Worm (Caenorhabditis elegans): Measurements from ENCODE around the gene ham-2.

Gene ham-2

ce11 chrX:4528905-4529304 lies 25.6 kb upstream of the ham-2 start (continued):
- TF ChIP-seq sem-4 (tag; optimal IDR thresholded peaks at IDR 0.05) (no peak), nhr-129 (tag; optimal IDR thresholded peaks at IDR 0.05) (peak; percentile 73), nhr-11 (tag; optimal IDR thresholded peaks at IDR 0.05) (no peak), unc-39 (tag; optimal IDR thresholded peaks at IDR 0.05) (no peak), nhr-77 (tag; optimal IDR thresholded peaks at IDR 0.05) (no peak), ztf-11 (tag; optimal IDR thresholded peaks at IDR 0.05) (no peak), nhr-10 (tag; optimal IDR thresholded peaks at IDR 0.05) (no peak)

DNA sequence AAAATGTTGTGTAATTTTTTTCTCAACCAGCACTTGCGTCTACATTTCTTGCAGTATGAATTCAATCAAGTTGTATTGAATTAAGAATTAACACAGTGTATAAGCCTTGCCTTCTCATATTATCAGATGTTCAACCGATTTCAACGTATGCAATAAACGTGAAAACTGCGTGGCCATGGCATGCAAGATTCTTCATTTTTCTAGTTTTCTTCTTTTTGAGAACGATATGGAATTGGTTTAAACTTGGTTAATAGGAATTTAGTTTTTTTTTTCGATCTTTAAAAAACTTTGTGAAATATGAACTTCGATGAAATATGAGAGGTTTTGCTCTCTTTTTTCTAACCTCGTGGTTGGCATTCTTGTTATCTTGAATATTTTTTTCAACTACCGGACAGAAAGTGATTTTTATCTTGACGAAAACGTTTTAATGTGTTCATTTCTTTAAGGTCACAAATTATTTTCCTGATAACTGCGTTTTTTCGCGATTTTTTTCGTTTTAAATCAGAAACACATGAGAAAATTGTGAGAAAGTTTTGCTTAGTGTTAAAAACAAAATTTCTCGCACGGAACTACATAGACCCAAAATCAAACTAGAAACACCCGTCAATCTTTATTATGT lies 23.9 kb upstream of the ham-2 start:
- TF ChIP-seq fos-1 (tag; optimal IDR thresholded peaks at IDR 0.05) (peak; percentile 26), elt-1 (tag; optimal IDR thresholded peaks at IDR 0.05) (no peak), lsy-2 (tag; optimal IDR thresholded peaks at IDR 0.05) (peak in 1 of 2 experiments; percentile 11), sma-9 (GFP tag; optimal IDR thresholded peaks at IDR 0.05) (peak; percentile 31), sma-9 (tag; optimal IDR thresholded peaks at IDR 0.05) (no peak), nhr-10 (tag; optimal IDR thresholded peaks at IDR 0.05) (no peak), C34F6.9 (tag; optimal IDR thresholded peaks at IDR 0.05) (no peak), nhr-77 (tag; optimal IDR thresholded peaks at IDR 0.05) (no peak), mab-5 (tag; optimal IDR thresholded peaks at IDR 0.05) (no peak), F13H6.1 (tag; optimal IDR thresholded peaks at IDR 0.05) (no peak), skn-1 (tag; optimal IDR thresholded peaks at IDR 0.05) (no peak), unc-39 (tag; optimal IDR thresholded peaks at IDR 0.05) (no peak), crh-2 (tag; optimal IDR thresholded peaks at IDR 0.05) (peak; percentile 31), ceh-16 (tag; optimal IDR thresholded peaks at IDR 0.05) (no peak), ama-1 (optimal IDR thresholded peaks at IDR 0.05) (no peak)

- TF ChIP-seq sma-9 (GFP tag; optimal IDR thresholded peaks at IDR 0.05) = peak; percentile 95
- TF ChIP-seq sma-9 (tag; optimal IDR thresholded peaks at IDR 0.05) = no peak
- TF ChIP-seq ztf-1 (GFP tag; conservative IDR thresholded peaks at IDR 0.05) = no peak
- no peak for TF ChIP-seq peb-1 (tag; optimal IDR thresholded peaks at IDR 0.05)
- TF ChIP-seq crh-2 (tag; optimal IDR thresholded peaks at IDR 0.05) = peak; percentile 57
- peak; percentile 39 for TF ChIP-seq nhr-6 (tag; optimal IDR thresholded peaks at IDR 0.05)
- TF ChIP-seq F13H6.1 (tag; optimal IDR thresholded peaks at IDR 0.05) = peak; percentile 82
- peak; percentile 87 for TF ChIP-seq nhr-25 (tag; optimal IDR thresholded peaks at IDR 0.05)
- peak; percentile 60 for TF ChIP-seq blmp-1 (tag; optimal IDR thresholded peaks at IDR 0.05; ENCODE audit: insufficient read depth)
- no peak for TF ChIP-seq mab-5 (tag; optimal IDR thresholded peaks at IDR 0.05)
- peak; percentile 3 for TF ChIP-seq ama-1 (optimal IDR thresholded peaks at IDR 0.05)
- TF ChIP-seq ztf-4 (tag; optimal IDR thresholded peaks at IDR 0.05) = peak; percentile 23
- no peak for TF ChIP-seq skn-1 (tag; optimal IDR thresholded peaks at IDR 0.05)
- TF ChIP-seq Y55F3AM.14 (GFP tag; optimal IDR thresholded peaks at IDR 0.05) = peak; percentile 34
- TF ChIP-seq mbf-1 (tag; optimal IDR thresholded peaks at IDR 0.05) = no peak
- TF ChIP-seq sma-3 (GFP tag; optimal IDR thresholded peaks at IDR 0.05) = peak; percentile 71
- TF ChIP-seq fos-1 (tag; optimal IDR thresholded peaks at IDR 0.05) = peak; percentile 66
- peak; percentile 88 for TF ChIP-seq nhr-21 (tag; optimal IDR thresholded peaks at IDR 0.05)
- peak; percentile 50 to 57 for TF ChIP-seq mdl-1 (tag; optimal IDR thresholded peaks at IDR 0.05)
- TF ChIP-seq nhr-129 (tag; optimal IDR thresholded peaks at IDR 0.05) = peak; percentile 94
- TF ChIP-seq nhr-10 (tag; optimal IDR thresholded peaks at IDR 0.05) = peak; percentile 18
- no peak for TF ChIP-seq nhr-23 (tag; optimal IDR thresholded peaks at IDR 0.05)
- TF ChIP-seq elt-1 (tag; optimal IDR thresholded peaks at IDR 0.05) = no peak
- TF ChIP-seq lsy-2 (tag; optimal IDR thresholded peaks at IDR 0.05) = peak in 1 of 2 experiments; percentile 57
- TF ChIP-seq gmeb-1 (tag; optimal IDR thresholded peaks at IDR 0.05) = peak; percentile 63
- peak; percentile 62 for TF ChIP-seq C34F6.9 (tag; optimal IDR thresholded peaks at IDR 0.05)
These were observed 22.2 kb upstream of the ham-2 start, which contains the start of gene nhr-35 for ce11 chrX:4532160-4532741. Gene nhr-35 (plus strand): TSS chrX:4532691.

- no peak for TF ChIP-seq skn-1 (tag; optimal IDR thresholded peaks at IDR 0.05)
- TF ChIP-seq elt-3 (tag; optimal IDR thresholded peaks at IDR 0.05) = no peak
- TF ChIP-seq sma-9 (GFP tag; optimal IDR thresholded peaks at IDR 0.05) = no peak
- no peak for TF ChIP-seq sma-9 (tag; optimal IDR thresholded peaks at IDR 0.05)
- no peak for TF ChIP-seq R02D3.7 (tag; optimal IDR thresholded peaks at IDR 0.05)
- no peak for TF ChIP-seq lin-39 (tag; optimal IDR thresholded peaks at IDR 0.05)
- TF ChIP-seq Y55F3AM.14 (GFP tag; optimal IDR thresholded peaks at IDR 0.05) = no peak
- TF ChIP-seq unc-39 (tag; optimal IDR thresholded peaks at IDR 0.05) = no peak
- no peak for TF ChIP-seq gmeb-1 (tag; optimal IDR thresholded peaks at IDR 0.05)
- no peak for TF ChIP-seq sma-3 (GFP tag; optimal IDR thresholded peaks at IDR 0.05)
- TF ChIP-seq crh-2 (tag; optimal IDR thresholded peaks at IDR 0.05) = no peak
- TF ChIP-seq elt-1 (tag; optimal IDR thresholded peaks at IDR 0.05) = no peak
- TF ChIP-seq nhr-6 (tag; optimal IDR thresholded peaks at IDR 0.05) = no peak
- no peak for TF ChIP-seq aly-2 (tag; optimal IDR thresholded peaks at IDR 0.05)
- TF ChIP-seq zag-1 (tag; optimal IDR thresholded peaks at IDR 0.05) = no peak
- no peak for TF ChIP-seq blmp-1 (tag; optimal IDR thresholded peaks at IDR 0.05; ENCODE audit: insufficient read depth)
- TF ChIP-seq nhr-23 (tag; optimal IDR thresholded peaks at IDR 0.05) = no peak
- no peak for TF ChIP-seq lin-13 (GFP tag; optimal IDR thresholded peaks at IDR 0.05)
- TF ChIP-seq unc-55 (GFP tag; optimal IDR thresholded peaks at IDR 0.05) = no peak
- TF ChIP-seq mbf-1 (tag; optimal IDR thresholded peaks at IDR 0.05) = no peak
- TF ChIP-seq ama-1 (optimal IDR thresholded peaks at IDR 0.05) = no peak
These were observed 20.4 kb upstream of the ham-2 start for ce11 chrX:4534112-4534511.

All from whole organism, L2 larva.